Worm (Caenorhabditis elegans): ENCODE data around the gene col-147.

- TF ChIP-seq lin-11 (tag; optimal IDR thresholded peaks at IDR 0.05) = no peak
- no peak for TF ChIP-seq ZK546.5 (tag; optimal IDR thresholded peaks at IDR 0.05)
- no peak for TF ChIP-seq nhr-11 (tag; optimal IDR thresholded peaks at IDR 0.05)
- no peak for TF ChIP-seq elt-3 (tag; optimal IDR thresholded peaks at IDR 0.05)
- no peak for TF ChIP-seq nhr-12 (tag; optimal IDR thresholded peaks at IDR 0.05)
- no peak for TF ChIP-seq unc-62 (GFP tag; optimal IDR thresholded peaks at IDR 0.05)
- TF ChIP-seq snpc-4 (tag; optimal IDR thresholded peaks at IDR 0.05) = no peak
- TF ChIP-seq R02D3.7 (tag; optimal IDR thresholded peaks at IDR 0.05) = no peak
- no peak for TF ChIP-seq nhr-129 (tag; optimal IDR thresholded peaks at IDR 0.05)
- TF ChIP-seq Y55F3AM.14 (GFP tag; optimal IDR thresholded peaks at IDR 0.05) = no peak
- TF ChIP-seq lsy-2 (tag; optimal IDR thresholded peaks at IDR 0.05) = no peak
Measured at ce11 chrV:9666394-9666793, 33.3 kb upstream of the col-147 start, which contains the start of gene ZK287.1.

Data from whole organism, L2 larva.